Worm (Caenorhabditis elegans): ENCODE results near the gene R11G10.3.
A peak's percentile ranks its signal among the peaks of the same experiment; 100 is the strongest.

- TF ChIP-seq R02D3.7 (tag; optimal IDR thresholded peaks at IDR 0.05) (no peak), ztf-11 (tag; optimal IDR thresholded peaks at IDR 0.05) (no peak), elt-3 (tag; optimal IDR thresholded peaks at IDR 0.05) (no peak), C34F6.9 (tag; optimal IDR thresholded peaks at IDR 0.05) (peak; percentile 98), crh-2 (tag; optimal IDR thresholded peaks at IDR 0.05) (peak; percentile 96), unc-62 (GFP tag; optimal IDR thresholded peaks at IDR 0.05) (no peak), aly-2 (tag; optimal IDR thresholded peaks at IDR 0.05) (no peak), nhr-10 (tag; optimal IDR thresholded peaks at IDR 0.05) (no peak)
Measured at ce11 chrV:13565197-13565596, 41.9 kb downstream of the R11G10.3 start.
